Worm (Caenorhabditis elegans) whole organism, L4 larva: ENCODE data around the gene K08C7.4.
"Not testable (repeated sequence)": the region's sequence is repeated elsewhere in the genome, so short reads cannot be mapped to it uniquely, and the experiment has no call there.

Experiments used
- D1046.2 ChIP-seq: fragments of 200-800 bp; sonication (Bioruptor generic); IDR thresholded peaks from 2 replicates; pipeline ENCODE4 v1.3.6; 2022; ENCODE audit warnings: missing genetic modification characterization, missing compliant biosample characterization
- F10B5.3 ChIP-seq: sonication (generic microtip); optimal IDR thresholded peaks from 2 replicates; lab custom pipeline; 2016; ENCODE audit warnings: mild to moderate bottlenecking, missing genetic modification characterization, missing compliant biosample characterization
- R02D3.7 ChIP-seq: fragments of 150-350 bp; sonication (generic microtip); optimal IDR thresholded peaks from 3 replicates; lab custom pipeline; 2014; ENCODE audit warnings: missing biosample characterization, missing genetic modification characterization
- T26A8.4 ChIP-seq: fragments of 200-800 bp; sonication (Bioruptor generic); IDR thresholded peaks from 2 replicates; pipeline ENCODE4 v1.3.6; 2022; ENCODE audit warnings: missing genetic modification characterization, missing compliant biosample characterization
- Y105C5A.15 ChIP-seq: fragments of 200-800 bp; sonication (Bioruptor generic); IDR thresholded peaks from 2 replicates; pipeline ENCODE4 v1.3.6; 2022; ENCODE audit warnings: missing genetic modification characterization, missing compliant biosample characterization
- Y48G9A.11 ChIP-seq: fragments of 200-800 bp; sonication (Bioruptor generic); IDR thresholded peaks from 2 replicates; pipeline ENCODE4 v1.3.6; 2022; ENCODE audit warnings: missing genetic modification reagents, missing genetic modification characterization, missing compliant biosample characterization
- aha-1 ChIP-seq: fragments of 150-350 bp; peaks from one replicate; lab custom pipeline; 2014; ENCODE audit warnings: missing biosample characterization, missing genetic modification characterization
- aly-2 ChIP-seq: sonication (generic microtip); optimal IDR thresholded peaks from 2 replicates; lab custom pipeline; 2018; ENCODE audit warnings: missing biosample characterization, missing genetic modification characterization
- ama-1 ChIP-seq: fragments of 150-350 bp; optimal IDR thresholded peaks from 2 replicates; lab custom pipeline; 2014; ENCODE audit warnings: inconsistent platforms, mixed read lengths
- arid-1 ChIP-seq: fragments of 200-800 bp; sonication (Bioruptor generic); conservative IDR thresholded peaks from 2 replicates; pipeline ENCODE4 v1.3.6; 2022; ENCODE audit warnings: missing genetic modification reagents, missing genetic modification characterization, missing compliant biosample characterization
- attf-4 ChIP-seq: sonication (generic microtip); optimal IDR thresholded peaks from 3 replicates; lab custom pipeline; 2017; ENCODE audit warnings: missing biosample characterization, missing genetic modification characterization
- ceh-44 ChIP-seq: fragments of 200-800 bp; sonication (Bioruptor generic); IDR thresholded peaks from 2 replicates; pipeline ENCODE4 v1.3.6; 2022; ENCODE audit warnings: missing genetic modification reagents, missing genetic modification characterization, missing compliant biosample characterization
- ctbp-1 ChIP-seq: fragments of 200-800 bp; sonication (Bioruptor generic); IDR thresholded peaks from 2 replicates; pipeline ENCODE4 v1.3.6; 2022; ENCODE audit warnings: missing genetic modification reagents, missing genetic modification characterization, missing compliant biosample characterization
- daf-12 ChIP-seq: fragments of 150-350 bp; optimal IDR thresholded peaks from 2 replicates; lab custom pipeline; 2014; ENCODE audit warnings: missing biosample characterization, missing genetic modification reagents, missing genetic modification characterization
- daf-16 ChIP-seq, 3 experiments: sonication (generic microtip); optimal IDR thresholded peaks; 2 replicates each; lab custom pipeline; 2016 to 2017; ENCODE audit warnings: missing genetic modification characterization in 3 of 3, missing genetic modification reagents in 3 of 3, mild to moderate bottlenecking in 2 of 3, missing compliant biosample characterization in 2 of 3, missing biosample characterization in 1 of 3, moderate library complexity in 1 of 3
- dmd-6 ChIP-seq: fragments of 200-800 bp; sonication (Bioruptor generic); IDR thresholded peaks from 2 replicates; pipeline ENCODE4 v1.3.6; 2022; ENCODE audit warnings: missing genetic modification reagents, missing genetic modification characterization, missing compliant biosample characterization
- hif-1 ChIP-seq, 2 experiments: sonication (generic microtip); optimal IDR thresholded peaks; 2 replicates each; lab custom pipeline; 2016 to 2017; ENCODE audit warnings: missing compliant biosample characterization in 2 of 2, missing genetic modification characterization in 2 of 2, missing genetic modification reagents in 2 of 2, missing genotype in 2 of 2, mild to moderate bottlenecking in 1 of 2
- hlh-30 ChIP-seq: sonication (generic microtip); optimal IDR thresholded peaks from 2 replicates; lab custom pipeline; 2017; ENCODE audit warnings: antibody characterized with exemption, mild to moderate bottlenecking, missing genetic modification characterization, missing compliant biosample characterization; ENCODE audit not compliant: insufficient read depth
- lin-15B ChIP-seq: fragments of 150-350 bp; sonication (generic microtip); optimal IDR thresholded peaks from 3 replicates; lab custom pipeline; 2014; ENCODE audit warnings: missing biosample characterization, missing genetic modification characterization
- madf-5 ChIP-seq, 2 experiments: fragments of 200-800 bp; sonication (Bioruptor generic); IDR thresholded peaks; 2 replicates each; pipeline ENCODE4 v1.3.6; 2022; ENCODE audit warnings: missing compliant biosample characterization in 2 of 2, missing genetic modification characterization in 2 of 2
- mes-2 ChIP-seq: sonication (generic microtip); optimal IDR thresholded peaks from 2 replicates; lab custom pipeline; 2016; ENCODE audit warnings: missing genotype, mild to moderate bottlenecking, missing genetic modification characterization, missing compliant biosample characterization; ENCODE audit not compliant: poor library complexity, severe bottlenecking
- mxl-2 ChIP-seq: fragments of 200-800 bp; sonication (Bioruptor generic); conservative IDR thresholded peaks from 2 replicates; pipeline ENCODE4 v1.3.6; 2022; ENCODE audit warnings: missing genetic modification reagents, missing genetic modification characterization, missing compliant biosample characterization
- mxl-3 ChIP-seq: fragments of 200-800 bp; sonication (Bioruptor generic); optimal IDR thresholded peaks from 2 replicates; lab custom pipeline; 2018; ENCODE audit warnings: mild to moderate bottlenecking, missing genetic modification characterization, missing compliant biosample characterization
- nhr-10 ChIP-seq: fragments of 150-350 bp; optimal IDR thresholded peaks from 2 replicates; lab custom pipeline; 2014; ENCODE audit warnings: missing biosample characterization, missing genetic modification characterization
- nhr-11 ChIP-seq: fragments of 150-350 bp; optimal IDR thresholded peaks from 2 replicates; lab custom pipeline; 2014; ENCODE audit warnings: missing biosample characterization, missing genetic modification characterization
- nhr-237 ChIP-seq: sonication (generic microtip); optimal IDR thresholded peaks from 2 replicates; lab custom pipeline; 2017; ENCODE audit warnings: missing biosample characterization, missing genetic modification characterization
- nhr-41 ChIP-seq: fragments of 200-800 bp; sonication (Bioruptor generic); IDR thresholded peaks from 2 replicates; pipeline ENCODE4 v1.3.6; 2022; ENCODE audit warnings: missing genetic modification reagents, missing genetic modification characterization, missing compliant biosample characterization
- nhr-42 ChIP-seq: fragments of 200-800 bp; sonication (Bioruptor generic); IDR thresholded peaks from 2 replicates; pipeline ENCODE4 v1.3.6; 2022; ENCODE audit warnings: missing genetic modification characterization, missing compliant biosample characterization
- nhr-6 ChIP-seq: fragments of 150-350 bp; optimal IDR thresholded peaks from 2 replicates; lab custom pipeline; 2014; ENCODE audit warnings: missing biosample characterization, missing genetic modification characterization
- nhr-76 ChIP-seq: fragments of 150-350 bp; optimal IDR thresholded peaks from 2 replicates; lab custom pipeline; 2014; ENCODE audit warnings: missing biosample characterization, missing genetic modification characterization
- pha-4 ChIP-seq, 2 experiments: fragments of 150-350 bp in 1 of 2; fragments of 200-800 bp in 1 of 2; sonication (Bioruptor generic) in 1 of 2; IDR thresholded peaks in 1 of 2; optimal IDR thresholded peaks in 1 of 2; 2 replicates each; pipeline versions ENCODE4 v1.3.6 to Lab custom; 2014 to 2022; ENCODE audit warnings: missing genetic modification characterization in 2 of 2, missing genetic modification reagents in 2 of 2, missing biosample characterization in 1 of 2, missing compliant biosample characterization in 1 of 2
- skn-1 ChIP-seq: fragments of 150-350 bp; optimal IDR thresholded peaks from 2 replicates; lab custom pipeline; 2014; ENCODE audit warnings: missing biosample characterization, missing genetic modification characterization
- snpc-4 ChIP-seq: fragments of 150-350 bp; optimal IDR thresholded peaks from 2 replicates; lab custom pipeline; 2014; ENCODE audit warnings: missing biosample characterization, missing genetic modification characterization
- unc-39 ChIP-seq: sonication (generic microtip); optimal IDR thresholded peaks from 2 replicates; lab custom pipeline; 2017; ENCODE audit warnings: missing biosample characterization, missing genetic modification characterization
- unc-62 ChIP-seq, 3 experiments: fragments of 150-350 bp in 1 of 3; sonication (generic microtip); optimal IDR thresholded peaks in 2 of 3; peaks in 1 of 3; 1 replicate in 1 of 3; 2 replicates in 2 of 3; lab custom pipeline; 2014 to 2017; ENCODE audit warnings: missing biosample characterization in 3 of 3, missing genetic modification characterization in 3 of 3, missing genetic modification reagents in 3 of 3, missing genotype in 1 of 3
- vab-7 ChIP-seq: fragments of 200-800 bp; sonication (Bioruptor generic); IDR thresholded peaks from 2 replicates; pipeline ENCODE4 v1.3.6; 2022; ENCODE audit warnings: missing genetic modification reagents, missing genetic modification characterization, missing compliant biosample characterization
- zag-1 ChIP-seq: fragments of 150-350 bp; optimal IDR thresholded peaks from 2 replicates; lab custom pipeline; 2014; ENCODE audit warnings: missing biosample characterization, missing genetic modification characterization

Gene K08C7.4

DNA sequence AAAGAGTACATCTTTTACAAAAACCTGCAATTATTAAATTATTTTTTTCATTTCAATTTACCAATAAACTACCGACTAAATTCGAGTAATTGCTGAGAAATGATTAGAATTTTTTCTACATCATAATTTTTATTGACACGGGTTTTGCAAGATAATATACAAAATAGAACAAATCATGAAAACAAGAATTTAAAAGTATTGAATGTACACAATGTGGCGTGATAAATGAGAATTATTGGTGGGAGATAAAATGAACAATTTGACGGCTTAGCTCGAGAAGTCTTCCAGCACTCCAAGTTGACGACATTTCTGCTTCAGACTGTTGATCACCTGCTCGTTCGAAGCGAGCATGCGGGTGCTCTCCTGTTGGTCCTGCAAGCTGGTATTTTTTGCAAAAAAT, 14.9 kb upstream of the K08C7.4 start, which contains the start of gene R102.4:
TSS of gene R102.4 (minus strand) at position 101 of the 400 bp plus-strand sequence.
- TF ChIP-seq unc-62 (GFP tag; optimal IDR thresholded peaks at IDR 0.05 in 1 of 2; lab: Kevin White, UChicago) (peak in 1 of 2 experiments; percentile 83), unc-62 (tag; optimal IDR thresholded peaks at IDR 0.05; lab: Kevin White, UChicago) (no peak), mes-2 (tag; lab: Kevin White, UChicago) (no peak)

DNA sequence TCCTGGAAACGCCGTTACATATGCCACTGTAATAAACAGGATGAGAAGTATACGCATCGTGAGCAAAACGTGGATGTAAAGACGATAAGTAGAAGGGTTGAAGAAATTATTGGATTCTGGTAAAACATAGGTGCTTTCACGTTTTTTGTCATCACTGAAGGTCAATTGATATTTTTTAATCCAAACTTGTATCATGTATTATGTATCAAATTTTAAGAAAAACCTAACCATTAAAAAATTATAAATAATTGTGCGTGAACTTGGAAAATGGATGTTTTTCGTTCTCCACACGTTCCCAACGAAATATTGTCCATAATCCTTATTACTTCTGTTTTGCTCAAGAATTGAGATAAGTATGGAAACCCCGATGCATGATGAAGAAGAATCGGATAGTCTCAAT, 9.9 kb upstream of the K08C7.4 start, which contains the start of gene R102.8:
TSS of gene R102.8 (minus strand) at position 101 of the 400 bp plus-strand sequence.
- TF ChIP-seq T26A8.4 (GFP tag; lab: Robert Waterston, UW) (no peak), mxl-2 (GFP tag; lab: Robert Waterston, UW) (no peak), arid-1 (no peak), nhr-6 (tag; lab: Kevin White, UChicago) (no peak), madf-5 (GFP tag; IDR thresholded peaks at IDR 0.05; lab: Robert Waterston, UW) (no peak), unc-62 (GFP tag; optimal IDR thresholded peaks at IDR 0.05 in 1 of 2; lab: Kevin White, UChicago) (peak in 1 of 2 experiments; percentile 70), unc-62 (tag; optimal IDR thresholded peaks at IDR 0.05; lab: Kevin White, UChicago) (no peak), D1046.2 (GFP tag; lab: Robert Waterston, UW) (no peak), skn-1 (no peak)

DNA sequence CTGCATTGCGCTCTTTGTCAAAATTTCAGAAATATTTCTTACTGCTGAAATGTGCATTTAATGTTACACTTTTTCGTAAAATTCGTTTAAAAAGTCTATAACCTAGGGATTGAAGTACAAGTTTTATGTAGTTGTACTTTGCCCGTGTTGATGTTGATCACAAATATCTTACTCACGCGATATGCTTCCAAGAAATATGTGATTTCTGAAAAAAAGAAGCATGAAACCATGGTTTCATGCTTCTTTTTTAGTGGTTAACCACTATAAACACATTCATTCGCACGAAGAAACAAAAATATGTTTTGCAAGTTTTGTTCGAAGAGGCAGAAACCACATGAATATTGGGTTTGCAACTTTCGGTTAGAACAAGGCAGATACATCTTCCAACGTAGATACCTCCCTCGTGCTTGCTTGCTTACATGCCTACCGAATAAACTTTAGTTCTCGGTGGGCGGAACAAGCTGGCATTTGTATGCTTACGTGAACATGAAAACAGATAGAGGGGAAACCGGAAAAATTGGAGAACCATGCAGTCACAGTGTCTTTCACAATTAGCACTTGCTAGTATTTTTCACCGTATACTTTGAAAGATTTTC, 8.8 kb upstream of the K08C7.4 start, which contains the start of gene R102.3:
TSS of gene R102.3 (plus strand) at position 546 of the 596 bp plus-strand sequence.
- TF ChIP-seq aha-1 (tag; lab: Kevin White, UChicago) (peak; percentile 21), F10B5.3 (tag; lab: Kevin White, UChicago) (no peak), nhr-11 (tag; lab: Kevin White, UChicago) (peak; percentile 52)

DNA sequence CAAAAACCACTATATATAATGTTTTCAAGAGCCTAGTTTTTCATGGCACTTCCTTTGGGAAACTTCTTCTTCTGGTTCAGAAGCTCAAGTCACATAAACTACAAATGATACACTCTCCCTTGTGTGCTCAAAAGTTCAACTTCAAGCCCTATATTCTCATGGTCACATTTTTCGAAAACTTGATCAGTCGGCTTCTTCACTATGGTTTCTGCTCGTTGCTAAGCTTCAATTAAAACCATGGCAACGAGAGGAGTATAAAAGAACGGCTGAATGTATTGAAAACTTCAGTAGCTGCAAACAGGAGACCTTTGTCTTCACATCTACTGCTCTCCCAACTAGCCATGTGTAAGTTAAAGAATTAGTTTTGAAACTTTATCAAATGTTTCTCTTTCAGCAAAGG, 7.0 kb upstream of the K08C7.4 start, which contains the start of gene R102.2:
TSS of gene R102.2 (plus strand) at position 301 of the 400 bp plus-strand sequence.
- not testable (repeated sequence) for TF ChIP-seq lin-15B; hlh-30 (tag; lab: Kevin White, UChicago); unc-39 (tag; lab: Kevin White, UChicago)

DNA sequence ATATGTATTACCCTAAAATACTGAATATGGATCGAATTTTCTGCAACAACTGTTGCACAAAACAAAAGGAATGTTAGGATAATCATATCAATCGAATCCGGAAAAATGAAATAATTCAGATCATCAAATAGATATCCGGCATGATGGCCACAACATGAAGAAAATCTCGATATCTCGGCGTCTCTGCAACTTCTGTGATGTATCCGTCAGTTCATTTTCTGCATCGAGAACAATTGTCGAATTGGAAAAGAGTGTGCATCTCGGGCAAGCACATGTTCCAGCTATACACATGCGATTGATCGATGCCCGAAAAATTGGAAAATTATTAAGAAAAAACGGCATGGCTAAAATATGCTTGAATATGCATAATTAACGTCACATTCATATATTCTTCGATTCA, 5.5 kb upstream of the K08C7.4 start, which contains the start of the genes K08C7.6 and R102.1:
TSS of gene K08C7.6 (minus strand) at position 101 of the 400 bp plus-strand sequence.
TSS of gene R102.1 (plus strand) at position 291 of the 400 bp plus-strand sequence.
- no peak for TF ChIP-seq hif-1 (tag; optimal IDR thresholded peaks at IDR 0.05; lab: Kevin White, UChicago)
- no peak for TF ChIP-seq nhr-42 (GFP tag; lab: Robert Waterston, UW)
- no peak for TF ChIP-seq Y105C5A.15 (GFP tag; lab: Robert Waterston, UW)
- TF ChIP-seq mes-2 (tag; lab: Kevin White, UChicago): no peak
- no peak for TF ChIP-seq pha-4 (GFP tag; IDR thresholded peaks at IDR 0.05; lab: Robert Waterston, UW)
- no peak for TF ChIP-seq pha-4 (tag; optimal IDR thresholded peaks at IDR 0.05; lab: Kevin White, UChicago)
- no peak for TF ChIP-seq nhr-10
- TF ChIP-seq arid-1: no peak
- no peak for TF ChIP-seq attf-4 (tag; lab: Kevin White, UChicago)
- TF ChIP-seq nhr-11 (tag; lab: Kevin White, UChicago): no peak
- no peak for TF ChIP-seq Y48G9A.11 (GFP tag; lab: Robert Waterston, UW)

DNA sequence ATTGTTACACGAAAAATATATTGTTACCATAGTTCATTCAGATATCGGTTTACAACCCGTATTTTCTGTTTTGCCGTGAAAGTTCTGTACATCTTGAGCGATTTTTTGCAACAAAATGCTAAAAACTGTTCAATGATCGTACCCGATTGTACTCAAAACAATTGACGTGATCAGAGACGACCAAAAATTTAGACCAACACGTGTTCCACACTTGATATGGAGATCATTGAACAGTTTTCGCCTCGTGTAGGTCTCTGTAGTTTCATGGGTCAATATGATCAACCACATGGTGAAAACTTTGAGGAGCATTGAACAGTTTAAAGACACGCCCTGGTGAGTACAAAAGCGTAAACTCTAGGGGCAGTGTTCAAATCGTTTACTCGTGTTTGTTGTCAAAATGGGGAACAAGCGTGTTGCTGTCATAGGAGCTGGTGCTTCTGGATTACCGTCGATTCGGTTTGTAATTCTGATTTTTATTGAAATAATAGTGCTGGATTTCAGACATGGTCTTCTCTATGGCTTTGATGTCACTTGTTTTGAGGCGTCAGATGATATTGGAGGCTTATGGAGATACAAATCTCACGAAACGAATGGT, 2.0 kb upstream of the K08C7.4 start, which contains the start of gene fmo-2:
TSS of gene fmo-2 (plus strand) at position 370 of the 595 bp plus-strand sequence.
- peak; percentile 80 for TF ChIP-seq mxl-3 (GFP tag; lab: Kevin White, UChicago)
- TF ChIP-seq nhr-6 (tag; lab: Kevin White, UChicago): no peak
- no peak for TF ChIP-seq daf-12 (tag; lab: Kevin White, UChicago)
- no peak for TF ChIP-seq daf-16 (GFP tag; optimal IDR thresholded peaks at IDR 0.05; lab: Kevin White, UChicago)
- no peak for TF ChIP-seq daf-16 (tag; optimal IDR thresholded peaks at IDR 0.05; lab: Kevin White, UChicago)
- TF ChIP-seq snpc-4: no peak
- TF ChIP-seq nhr-76: no peak
- TF ChIP-seq vab-7 (GFP tag; lab: Robert Waterston, UW): no peak
- no peak for TF ChIP-seq ceh-44 (GFP tag; lab: Robert Waterston, UW)
- no peak for TF ChIP-seq arid-1
- TF ChIP-seq ctbp-1 (GFP tag; lab: Robert Waterston, UW): no peak
- TF ChIP-seq mxl-2 (GFP tag; lab: Robert Waterston, UW): no peak
- no peak for TF ChIP-seq aly-2 (tag; lab: Kevin White, UChicago)
- TF ChIP-seq nhr-41: no peak
- TF ChIP-seq ama-1 (lab: Kevin White, UChicago): no peak
- TF ChIP-seq zag-1: no peak
- no peak for TF ChIP-seq nhr-237 (tag; lab: Kevin White, UChicago)
- TF ChIP-seq pha-4 (GFP tag; IDR thresholded peaks at IDR 0.05; lab: Robert Waterston, UW): no peak
- TF ChIP-seq pha-4 (tag; optimal IDR thresholded peaks at IDR 0.05; lab: Kevin White, UChicago): no peak
- 0 out of 2 replicates have a peak, but pooled peaks have one; percentile 31 for TF ChIP-seq dmd-6 (GFP tag; lab: Robert Waterston, UW)
- TF ChIP-seq R02D3.7 (tag; lab: Kevin White, UChicago): no peak
